Worm (Caenorhabditis elegans): Measurements from ENCODE around the gene F54D5.7.

The F54D5.7 gene

DNA sequence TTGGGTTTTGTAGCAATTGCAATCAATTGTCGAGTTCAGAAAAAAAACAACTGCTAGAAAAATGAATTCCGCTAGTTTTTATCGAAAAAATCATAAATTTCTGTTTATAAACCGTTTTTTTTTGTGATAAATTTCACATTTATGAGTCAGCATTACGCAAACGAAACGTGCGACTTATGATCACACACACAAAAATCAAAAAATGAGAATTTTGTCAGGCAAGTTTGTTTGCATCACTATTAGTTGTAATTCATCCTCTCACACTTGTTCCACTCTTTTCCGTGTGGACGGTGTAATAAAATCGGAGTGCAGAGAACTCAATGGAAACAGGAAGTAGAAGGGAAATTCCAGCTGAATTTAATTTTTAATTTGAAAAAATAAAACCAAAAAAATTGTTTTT lies 30.1 kb downstream of the F54D5.7 start, which contains the start of gene pcs-1:
pcs-1 (minus strand) TSS at position 344 of the 400 bp plus-strand sequence.
- peak; percentile 7 for TF ChIP-seq nhr-80 (tag; optimal IDR thresholded peaks at IDR 0.05)
- TF ChIP-seq Y95B8A.8 (GFP tag; IDR thresholded peaks at IDR 0.05), result no peak
- no peak for TF ChIP-seq bed-2 (GFP tag; IDR thresholded peaks at IDR 0.05)

DNA sequence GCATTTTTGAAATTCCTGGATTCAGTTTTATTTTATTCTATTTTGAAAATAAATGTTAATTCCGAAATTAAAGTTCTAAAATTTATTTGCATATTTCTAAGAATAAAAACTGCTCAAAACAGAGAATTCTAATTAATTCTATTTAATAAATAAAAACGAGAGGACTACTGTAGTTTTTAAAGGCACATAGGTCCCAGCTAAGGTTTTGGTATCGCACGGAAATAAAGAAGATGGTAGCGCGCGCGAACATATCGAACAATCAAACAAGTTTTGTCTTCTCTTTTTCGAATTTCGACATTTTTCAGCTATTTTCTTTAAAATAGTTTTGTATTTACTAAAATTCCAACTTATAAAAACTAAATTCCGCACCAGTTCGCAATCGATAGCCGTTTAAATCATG lies 30.5 kb downstream of the F54D5.7 start:
- peak; percentile 96 for TF ChIP-seq F33H1.4 (GFP tag; IDR thresholded peaks at IDR 0.05)
- TF ChIP-seq madf-3 (GFP tag; IDR thresholded peaks at IDR 0.05), result peak; percentile 91
- peak; percentile 45; the same call in 1 of the 2 replicates for TF ChIP-seq hmg-1.2 (GFP tag; IDR thresholded peaks at IDR 0.05)
- TF ChIP-seq Y67H2A.10 (GFP tag; conservative IDR thresholded peaks at IDR 0.05), result no peak
- TF ChIP-seq efl-1 (GFP tag; optimal IDR thresholded peaks at IDR 0.05), result peak; percentile 97
- no peak for TF ChIP-seq die-1 (tag; optimal IDR thresholded peaks at IDR 0.05)
- peak; percentile 46; the same call in 1 of the 2 replicates for TF ChIP-seq mcd-1 (GFP tag; IDR thresholded peaks at IDR 0.05)
- no peak for TF ChIP-seq cebp-2 (GFP tag; IDR thresholded peaks at IDR 0.05)
- no peak for TF ChIP-seq madf-10 (tag; optimal IDR thresholded peaks at IDR 0.05)
- 0 out of 2 replicates have a peak, but pooled peaks have one; percentile 73 for TF ChIP-seq Y79H2A.3 (GFP tag; conservative IDR thresholded peaks at IDR 0.05)
- TF ChIP-seq attf-6 (GFP tag; IDR thresholded peaks at IDR 0.05), result 0 out of 2 replicates have a peak, but pooled peaks have one; percentile 48
- TF ChIP-seq aptf-2 (GFP tag; conservative IDR thresholded peaks at IDR 0.05), result no peak
- 0 out of 2 replicates have a peak, but pooled peaks have one; percentile 25 for TF ChIP-seq lir-1 (GFP tag; conservative IDR thresholded peaks at IDR 0.05)
- TF ChIP-seq athp-1 (tag; optimal IDR thresholded peaks at IDR 0.05), result peak; percentile 13
- peak; percentile 71 for TF ChIP-seq tlf-1 (GFP tag; optimal IDR thresholded peaks at IDR 0.05)
- TF ChIP-seq xnd-1 (tag; optimal IDR thresholded peaks at IDR 0.05), result peak; percentile 93
- TF ChIP-seq madf-6 (GFP tag; IDR thresholded peaks at IDR 0.05), result peak; percentile 99
- TF ChIP-seq lin-54 (GFP tag; optimal IDR thresholded peaks at IDR 0.05), result peak; percentile 80
- TF ChIP-seq ceh-91 (GFP tag; IDR thresholded peaks at IDR 0.05), result peak; percentile 95
- TF ChIP-seq Y95B8A.8 (GFP tag; IDR thresholded peaks at IDR 0.05), result peak; percentile 89; the same call in 1 of the 2 replicates
- TF ChIP-seq fkh-3 (tag; optimal IDR thresholded peaks at IDR 0.05), result no peak
- no peak for TF ChIP-seq tbx-9 (tag; optimal IDR thresholded peaks at IDR 0.05; ENCODE audit: borderline replicate concordance)
- peak; percentile 37 for TF ChIP-seq him-1 (tag; optimal IDR thresholded peaks at IDR 0.05)
- TF ChIP-seq tbp1 (GFP tag; optimal IDR thresholded peaks at IDR 0.05), result peak; percentile 60
- no peak for TF ChIP-seq snpc-4 (GFP tag; optimal IDR thresholded peaks at IDR 0.05)
- TF ChIP-seq snpc-4 (tag; optimal IDR thresholded peaks at IDR 0.05), result peak in 2 of 4 experiments; percentile 2 to 44
- peak; percentile 88 for TF ChIP-seq hsf-1 (GFP tag; IDR thresholded peaks at IDR 0.05)
- TF ChIP-seq hlh-12 (tag; optimal IDR thresholded peaks at IDR 0.05), result no peak
- TF ChIP-seq B0019.2 (GFP tag; conservative IDR thresholded peaks at IDR 0.05), result peak; percentile 83
- TF ChIP-seq rcor-1 (GFP tag; IDR thresholded peaks at IDR 0.05), result peak; percentile 73
- TF ChIP-seq B0336.3 (GFP tag; IDR thresholded peaks at IDR 0.05), result 0 out of 2 replicates have a peak, but pooled peaks have one; percentile 55
- peak; percentile 89 for TF ChIP-seq dpl-1 (GFP tag; optimal IDR thresholded peaks at IDR 0.05)
- 0 out of 2 replicates have a peak, but pooled peaks have one; percentile 21 for TF ChIP-seq pbrm-1 (GFP tag; IDR thresholded peaks at IDR 0.05)
- peak; percentile 47 for TF ChIP-seq snpc-1.3 (tag; optimal IDR thresholded peaks at IDR 0.05; ENCODE audit: insufficient read depth)
- TF ChIP-seq dox-1 (GFP tag; IDR thresholded peaks at IDR 0.05), result peak; percentile 81
- TF ChIP-seq madf-8 (GFP tag; conservative IDR thresholded peaks at IDR 0.05), result peak; percentile 96
- TF ChIP-seq nhr-80 (tag; optimal IDR thresholded peaks at IDR 0.05), result no peak
- peak; percentile 75 for TF ChIP-seq ekl-4 (GFP tag; IDR thresholded peaks at IDR 0.05)
- no peak for TF ChIP-seq atf-7 (tag; optimal IDR thresholded peaks at IDR 0.05)
- TF ChIP-seq unc-130 (GFP tag; optimal IDR thresholded peaks at IDR 0.05), result peak; percentile 58
- TF ChIP-seq ceh-100 (GFP tag; IDR thresholded peaks at IDR 0.05), result peak; percentile 18; the same call in 1 of the 2 replicates
- peak; percentile 99 for TF ChIP-seq lsl-1 (GFP tag; optimal IDR thresholded peaks at IDR 0.05)
- peak; percentile 94 for TF ChIP-seq D2030.7 (GFP tag; IDR thresholded peaks at IDR 0.05)
- peak; percentile 33 for TF ChIP-seq ztf-18 (tag; optimal IDR thresholded peaks at IDR 0.05)
- TF ChIP-seq snpc-3.4 (tag; optimal IDR thresholded peaks at IDR 0.05), result peak; percentile 47
